Worm (Caenorhabditis elegans) whole organism, early embryonic: ENCODE measurements around the gene srpa-68.

Source experiments
- F13C5.2 ChIP-seq: sonication (generic microtip); optimal IDR thresholded peaks from 2 replicates; lab custom pipeline; 2017; ENCODE audit warnings: mild to moderate bottlenecking, missing genetic modification characterization, inconsistent platforms, missing compliant biosample characterization
- ama-1 ChIP-seq: fragments of 150-350 bp; optimal IDR thresholded peaks from 2 replicates; lab custom pipeline; 2014
- ceh-13 ChIP-seq: fragments of 200-800 bp; sonication (Bioruptor generic); optimal IDR thresholded peaks from 2 replicates; lab custom pipeline; 2018; ENCODE audit warnings: mild to moderate bottlenecking, missing genetic modification characterization, missing compliant biosample characterization
- flt-1 ChIP-seq: fragments of 200-800 bp; sonication (Bioruptor generic); IDR thresholded peaks from 2 replicates; pipeline ENCODE4 v1.3.6; 2022; ENCODE audit warnings: missing genetic modification characterization, missing compliant biosample characterization
- hmg-4 ChIP-seq: fragments of 200-800 bp; sonication (Bioruptor generic); optimal IDR thresholded peaks from 2 replicates; lab custom pipeline; 2018; ENCODE audit warnings: mild to moderate bottlenecking, missing genetic modification characterization, missing compliant biosample characterization
- scrt-1 ChIP-seq: fragments of 200-800 bp; sonication (Bioruptor generic); IDR thresholded peaks from 2 replicates; pipeline ENCODE4 v1.3.6; 2022; ENCODE audit warnings: missing genetic modification characterization, missing compliant biosample characterization
- sea-1 ChIP-seq: fragments of 200-800 bp; sonication (Bioruptor generic); conservative IDR thresholded peaks from 2 replicates; pipeline ENCODE4 v1.3.6; 2022; ENCODE audit warnings: missing genetic modification characterization, missing compliant biosample characterization
- tbx-11 ChIP-seq: fragments of 200-800 bp; sonication (Bioruptor generic); IDR thresholded peaks from 2 replicates; pipeline ENCODE4 v1.3.6; 2022; ENCODE audit warnings: missing genetic modification characterization, missing compliant biosample characterization
- tbx-37 ChIP-seq: fragments of 200-800 bp; sonication (Bioruptor generic); conservative IDR thresholded peaks from 2 replicates; pipeline ENCODE4 v1.3.6; 2022; ENCODE audit warnings: missing genetic modification reagents, missing genetic modification characterization, missing compliant biosample characterization

DNA sequence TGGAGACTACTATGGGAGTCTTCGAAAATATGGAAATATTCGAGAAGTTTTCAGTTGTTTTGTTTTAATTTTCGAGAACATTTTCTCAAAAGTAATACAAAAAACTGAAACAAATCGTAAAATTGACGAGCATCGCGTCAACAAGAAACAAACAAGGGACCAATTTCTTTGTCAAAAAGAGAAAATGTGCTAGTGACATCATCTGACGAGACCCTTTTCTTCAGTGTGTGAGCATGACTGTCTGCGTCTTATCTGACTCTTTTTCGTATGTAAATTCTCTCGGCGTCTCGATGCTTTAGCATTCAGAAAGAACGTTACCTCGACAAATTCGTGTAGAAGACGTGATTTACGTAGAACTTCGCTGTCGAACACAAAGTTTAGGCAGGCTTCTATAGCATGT is 3.8 kb downstream of the srpa-68 start:
- TF ChIP-seq ceh-13 (no peak), tbx-37 (GFP tag; lab: Robert Waterston, UW) (no peak), ama-1 (lab: Kevin White, UChicago) (no peak), sea-1 (GFP tag; lab: Robert Waterston, UW) (no peak), hmg-4 (GFP tag; lab: Kevin White, UChicago) (no peak), F13C5.2 (tag; lab: Kevin White, UChicago) (no peak), flt-1 (GFP tag; lab: Robert Waterston, UW) (no peak), tbx-11 (GFP tag; lab: Robert Waterston, UW) (no peak), scrt-1 (GFP tag; lab: Robert Waterston, UW) (no peak)
